Fruit fly (Drosophila melanogaster) whole organism, prepupa: ENCODE measurements around the gene Gad1.
A peak's percentile ranks its signal among the peaks of the same experiment; 100 is the strongest.

Experiments used
- CG10669 ChIP-seq: fragments of 200-800 bp; sonication (Bioruptor generic); optimal IDR thresholded peaks from 3 replicates; lab custom pipeline; 2018; ENCODE audit warnings: missing biosample characterization, mild to moderate bottlenecking, missing genetic modification characterization, moderate library complexity
- CG11762 ChIP-seq: fragments of 200-800 bp; sonication (Bioruptor generic); optimal IDR thresholded peaks from 3 replicates; lab custom pipeline; 2016; ENCODE audit warnings: missing biosample characterization, missing genetic modification characterization; ENCODE audit not compliant: insufficient read depth
- CG15336 ChIP-seq: fragments of 200-800 bp; sonication (Bioruptor generic); IDR thresholded peaks from 2 replicates; pipeline ENCODE4 v1.3.6; 2022; ENCODE audit warnings: missing biosample characterization, missing genetic modification characterization
- CG1621 ChIP-seq: fragments of 200-800 bp; sonication (Bioruptor generic); optimal IDR thresholded peaks from 3 replicates; lab custom pipeline; 2018; ENCODE audit warnings: missing biosample characterization, mild to moderate bottlenecking, missing genetic modification characterization
- CG16779 ChIP-seq: fragments of 200-800 bp; sonication (Bioruptor generic); optimal IDR thresholded peaks from 3 replicates; lab custom pipeline; 2017; ENCODE audit warnings: missing biosample characterization, mild to moderate bottlenecking, missing genetic modification characterization
- CG3032 ChIP-seq: fragments of 200-800 bp; optimal IDR thresholded peaks from 2 replicates; lab custom pipeline; 2019; ENCODE audit warnings: missing biosample characterization, mild to moderate bottlenecking, missing genetic modification characterization, moderate library complexity
- CG31627 ChIP-seq: fragments of 200-800 bp; sonication (Bioruptor generic); optimal IDR thresholded peaks from 3 replicates; lab custom pipeline; 2016; ENCODE audit warnings: missing biosample characterization, missing genetic modification characterization
- CG32006 ChIP-seq: fragments of 200-800 bp; sonication (Bioruptor generic); optimal IDR thresholded peaks from 3 replicates; lab custom pipeline; 2017; ENCODE audit warnings: missing biosample characterization, mild to moderate bottlenecking, missing genetic modification characterization
- CG34406 ChIP-seq: fragments of 200-800 bp; sonication (Bioruptor generic); optimal IDR thresholded peaks from 3 replicates; lab custom pipeline; 2016; ENCODE audit warnings: missing biosample characterization, missing genetic modification characterization
- CG3919 ChIP-seq: fragments of 200-800 bp; sonication (Bioruptor generic); optimal IDR thresholded peaks from 3 replicates; lab custom pipeline; 2016; ENCODE audit warnings: missing biosample characterization, missing genetic modification characterization
- CG4318 ChIP-seq: fragments of 200-800 bp; sonication (Bioruptor generic); optimal IDR thresholded peaks from 3 replicates; lab custom pipeline; 2017; ENCODE audit warnings: missing biosample characterization, mild to moderate bottlenecking, missing genetic modification characterization
- CG6163 ChIP-seq: fragments of 200-800 bp; sonication (Bioruptor generic); IDR thresholded peaks from 3 replicates; pipeline ENCODE4 v1.3.6; 2022; ENCODE audit warnings: missing biosample characterization, missing genetic modification characterization
- CG6276 ChIP-seq: fragments of 200-800 bp; sonication (Bioruptor generic); optimal IDR thresholded peaks from 2 replicates; lab custom pipeline; 2017; ENCODE audit warnings: missing biosample characterization, mild to moderate bottlenecking, missing genetic modification characterization
- CG6792 ChIP-seq: fragments of 200-800 bp; sonication (Bioruptor generic); optimal IDR thresholded peaks from 3 replicates; lab custom pipeline; 2016; ENCODE audit warnings: missing biosample characterization, missing genetic modification characterization
- CG6808 ChIP-seq: fragments of 200-800 bp; sonication (Bioruptor generic); optimal IDR thresholded peaks from 3 replicates; lab custom pipeline; 2017; ENCODE audit warnings: missing biosample characterization, missing genetic modification characterization, mild to moderate bottlenecking, moderate library complexity, missing genetic modification reagents
- CG6854 ChIP-seq: fragments of 200-800 bp; sonication (Bioruptor generic); optimal IDR thresholded peaks from 2 replicates; lab custom pipeline; 2017; ENCODE audit warnings: missing biosample characterization, mild to moderate bottlenecking, missing genetic modification characterization
- CG8119 ChIP-seq: fragments of 200-800 bp; sonication (Bioruptor generic); IDR thresholded peaks from 3 replicates; pipeline ENCODE4 v1.3.6; 2022; ENCODE audit warnings: missing biosample characterization, missing genetic modification characterization
- CG8319 ChIP-seq: fragments of 200-800 bp; sonication (Bioruptor generic); optimal IDR thresholded peaks from 3 replicates; lab custom pipeline; 2016; ENCODE audit warnings: missing biosample characterization, missing genetic modification characterization
- CG9139 ChIP-seq: fragments of 200-800 bp; sonication (Bioruptor generic); optimal IDR thresholded peaks from 3 replicates; lab custom pipeline; 2017; ENCODE audit warnings: missing biosample characterization, mild to moderate bottlenecking, missing genetic modification characterization
- Eip75B ChIP-seq: fragments of 200-800 bp; sonication (Bioruptor generic); optimal IDR thresholded peaks from 3 replicates; lab custom pipeline; 2016; ENCODE audit warnings: missing biosample characterization, missing genetic modification characterization
- Eip78C ChIP-seq: fragments of 200-800 bp; sonication (Bioruptor generic); peaks from one replicate; lab custom pipeline; 2016; ENCODE audit warnings: missing biosample characterization, missing genetic modification characterization
- Eip93F ChIP-seq: fragments of 200-800 bp; sonication (Bioruptor generic); optimal IDR thresholded peaks from 2 replicates; lab custom pipeline; 2016; ENCODE audit warnings: missing biosample characterization, mild to moderate bottlenecking, missing genetic modification characterization
- Ets21C ChIP-seq: fragments of 200-800 bp; sonication (Bioruptor generic); optimal IDR thresholded peaks from 3 replicates; lab custom pipeline; 2016; ENCODE audit warnings: missing biosample characterization, missing genetic modification characterization
- Ets96B ChIP-seq: fragments of 200-800 bp; optimal IDR thresholded peaks from 2 replicates; lab custom pipeline; 2019; ENCODE audit warnings: missing biosample characterization, mild to moderate bottlenecking, missing genetic modification characterization, moderate library complexity
- Gug ChIP-seq: fragments of 200-800 bp; sonication (Bioruptor generic); IDR thresholded peaks from 2 replicates; pipeline ENCODE4 v1.3.6; 2022; ENCODE audit warnings: missing biosample characterization, missing genetic modification characterization
- Hr38 ChIP-seq: sonication (Bioruptor generic); optimal IDR thresholded peaks from 2 replicates; lab custom pipeline; 2016; ENCODE audit warnings: missing biosample characterization, missing genetic modification characterization
- Hr4 ChIP-seq: fragments of 200-800 bp; sonication (Bioruptor generic); optimal IDR thresholded peaks from 3 replicates; lab custom pipeline; 2016; ENCODE audit warnings: missing biosample characterization, missing genetic modification characterization
- Lpt ChIP-seq: fragments of 200-800 bp; sonication (Bioruptor generic); optimal IDR thresholded peaks from 3 replicates; lab custom pipeline; 2016; ENCODE audit warnings: missing biosample characterization, missing genetic modification characterization
- Met ChIP-seq: fragments of 200-800 bp; sonication (Bioruptor generic); optimal IDR thresholded peaks from 3 replicates; lab custom pipeline; 2016; ENCODE audit warnings: missing biosample characterization, missing genetic modification characterization
- Smox ChIP-seq: fragments of 200-800 bp; sonication (Bioruptor generic); optimal IDR thresholded peaks from 3 replicates; lab custom pipeline; 2016; ENCODE audit warnings: missing biosample characterization, missing genetic modification characterization
- Sox102F ChIP-seq: fragments of 200-800 bp; sonication (Bioruptor generic); optimal IDR thresholded peaks from 2 replicates; lab custom pipeline; 2016; ENCODE audit warnings: missing biosample characterization, mild to moderate bottlenecking, missing genetic modification characterization
- Sox14 ChIP-seq: fragments of 200-800 bp; sonication (Bioruptor generic); optimal IDR thresholded peaks from 3 replicates; lab custom pipeline; 2016; ENCODE audit warnings: missing biosample characterization, missing genetic modification characterization
- Sox15 ChIP-seq: fragments of 200-800 bp; sonication (Bioruptor generic); optimal IDR thresholded peaks from 3 replicates; lab custom pipeline; 2016; ENCODE audit warnings: missing biosample characterization, missing genetic modification characterization
- achi ChIP-seq: fragments of 200-800 bp; sonication (Bioruptor generic); optimal IDR thresholded peaks from 3 replicates; lab custom pipeline; 2016; ENCODE audit warnings: missing biosample characterization, missing genetic modification characterization
- cyc ChIP-seq: fragments of 200-800 bp; sonication (Bioruptor generic); optimal IDR thresholded peaks from 3 replicates; lab custom pipeline; 2016; ENCODE audit warnings: missing biosample characterization, missing genetic modification characterization
- dac ChIP-seq: fragments of 200-800 bp; sonication (Bioruptor generic); optimal IDR thresholded peaks from 2 replicates; lab custom pipeline; 2017; ENCODE audit warnings: missing biosample characterization, mild to moderate bottlenecking, missing genetic modification characterization
- dsx ChIP-seq: fragments of 200-800 bp; optimal IDR thresholded peaks from 3 replicates; lab custom pipeline; 2019; ENCODE audit warnings: missing biosample characterization, mild to moderate bottlenecking, missing genetic modification characterization, moderate library complexity; ENCODE audit not compliant: poor library complexity, severe bottlenecking
- eg ChIP-seq: fragments of 200-800 bp; sonication (Bioruptor generic); IDR thresholded peaks from 3 replicates; pipeline ENCODE4 v1.3.6; 2022; ENCODE audit warnings: missing biosample characterization, missing genetic modification characterization
- fd85E ChIP-seq: fragments of 200-800 bp; sonication (Bioruptor generic); optimal IDR thresholded peaks from 3 replicates; lab custom pipeline; 2016; ENCODE audit warnings: missing biosample characterization, missing genetic modification characterization
- fkh ChIP-seq: fragments of 200-800 bp; sonication (Bioruptor generic); optimal IDR thresholded peaks from 3 replicates; lab custom pipeline; 2017; ENCODE audit warnings: missing biosample characterization, mild to moderate bottlenecking, missing genetic modification characterization, moderate library complexity
- lz ChIP-seq: fragments of 200-800 bp; sonication (Bioruptor generic); optimal IDR thresholded peaks from 3 replicates; lab custom pipeline; 2016; ENCODE audit warnings: missing biosample characterization, missing genetic modification characterization
- net ChIP-seq: fragments of 200-800 bp; sonication (Bioruptor generic); optimal IDR thresholded peaks from 3 replicates; lab custom pipeline; 2016; ENCODE audit warnings: missing biosample characterization, missing genetic modification characterization
- pdm3 ChIP-seq: fragments of 200-800 bp; sonication (Bioruptor generic); optimal IDR thresholded peaks from 3 replicates; lab custom pipeline; 2016; ENCODE audit warnings: missing biosample characterization, missing genetic modification characterization
- salr ChIP-seq, 2 experiments: fragments of 200-800 bp; sonication (Bioruptor generic); optimal IDR thresholded peaks; 3 replicates each; lab custom pipeline; 2016 to 2018; ENCODE audit warnings: missing biosample characterization in 2 of 2, missing genetic modification characterization in 2 of 2, mild to moderate bottlenecking in 1 of 2
- spab ChIP-seq: fragments of 200-800 bp; sonication (Bioruptor generic); optimal IDR thresholded peaks from 2 replicates; lab custom pipeline; 2017; ENCODE audit warnings: missing biosample characterization, mild to moderate bottlenecking, missing genetic modification characterization, missing genetic modification reagents
- svp ChIP-seq: fragments of 200-800 bp; sonication (Bioruptor generic); peaks from one replicate; lab custom pipeline; 2016; ENCODE audit warnings: missing biosample characterization, missing genetic modification characterization

Gad1 gene

DNA sequence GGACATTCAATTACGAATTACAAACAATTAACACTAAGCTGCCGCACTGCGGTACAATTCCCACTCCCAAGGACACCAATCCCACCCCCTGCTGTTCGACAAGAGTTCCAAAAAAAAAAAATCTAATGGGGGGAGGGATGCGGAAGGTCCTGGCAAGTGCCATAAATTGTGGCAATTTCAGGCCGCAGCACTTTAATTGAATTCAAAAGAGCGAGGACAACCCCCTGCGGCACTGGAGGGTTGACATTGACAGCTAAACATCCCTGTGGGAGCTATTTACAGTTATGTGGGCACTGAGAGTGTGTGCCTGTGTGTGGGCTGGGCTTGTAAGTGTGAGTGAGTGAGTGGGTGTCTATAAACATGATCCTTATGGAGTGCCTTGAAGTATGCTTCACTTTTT lies 11.6 kb downstream of the Gad1 start:
- no peak for TF ChIP-seq Smox (GFP tag; lab: Kevin White, UChicago)

DNA sequence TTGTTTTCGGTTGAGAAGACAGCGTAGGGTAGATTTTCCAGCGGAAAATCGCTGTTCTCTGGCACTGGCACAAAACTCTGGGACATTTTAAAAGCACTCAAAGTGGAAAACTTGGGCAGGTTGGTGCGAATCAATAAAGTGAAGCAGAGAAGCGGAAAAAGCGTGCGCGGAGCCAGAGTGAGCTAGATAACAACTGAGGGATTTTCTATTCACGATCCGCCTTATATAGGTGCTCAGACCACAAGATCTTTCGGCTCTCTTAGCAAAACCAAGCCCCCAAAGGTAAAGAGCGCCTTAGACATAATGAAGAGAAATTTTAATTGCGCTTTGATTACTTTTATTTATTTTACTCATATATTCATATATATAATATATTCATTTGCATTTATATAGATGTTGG lies 14.8 kb downstream of the Gad1 start, which contains the start of gene Faa:
TSS of gene Faa (minus strand) at position 200 of the 400 bp plus-strand sequence.
- TF ChIP-seq CG15336 (GFP tag; lab: Robert Waterston, UW) (0 out of 2 replicates have a peak, but pooled peaks have one; percentile 11), svp (peak; percentile 42), CG34406 (GFP tag; lab: Kevin White, UChicago) (no peak), eg (GFP tag; lab: Robert Waterston, UW) (peak; percentile 22; the same call in 1 of the 3 replicates)

DNA sequence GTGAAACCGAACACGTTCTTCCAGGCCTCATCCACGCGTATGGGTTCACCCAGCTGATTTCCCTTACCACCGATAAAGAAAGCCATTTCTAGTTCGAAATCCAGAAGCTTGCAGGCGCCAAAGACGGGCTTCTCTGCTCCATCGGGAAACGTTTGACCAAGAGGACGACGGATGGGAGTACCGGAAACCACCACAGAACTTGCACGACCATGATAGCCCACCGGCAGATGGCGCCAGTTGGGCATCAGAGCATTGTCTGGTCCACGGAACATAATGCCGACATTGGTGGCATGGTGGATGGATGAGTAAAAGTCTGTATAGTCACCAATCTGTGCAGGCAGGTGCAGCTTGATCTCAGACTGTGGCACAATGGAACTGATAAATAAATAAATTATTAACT lies 15.8 kb downstream of the Gad1 start:
- TF ChIP-seq CG11762 (no peak), spab (GFP tag; lab: Kevin White, UChicago) (no peak), Lpt (GFP tag; lab: Kevin White, UChicago) (no peak), CG8119 (GFP tag; lab: Robert Waterston, UW) (no peak), cyc (no peak)

DNA sequence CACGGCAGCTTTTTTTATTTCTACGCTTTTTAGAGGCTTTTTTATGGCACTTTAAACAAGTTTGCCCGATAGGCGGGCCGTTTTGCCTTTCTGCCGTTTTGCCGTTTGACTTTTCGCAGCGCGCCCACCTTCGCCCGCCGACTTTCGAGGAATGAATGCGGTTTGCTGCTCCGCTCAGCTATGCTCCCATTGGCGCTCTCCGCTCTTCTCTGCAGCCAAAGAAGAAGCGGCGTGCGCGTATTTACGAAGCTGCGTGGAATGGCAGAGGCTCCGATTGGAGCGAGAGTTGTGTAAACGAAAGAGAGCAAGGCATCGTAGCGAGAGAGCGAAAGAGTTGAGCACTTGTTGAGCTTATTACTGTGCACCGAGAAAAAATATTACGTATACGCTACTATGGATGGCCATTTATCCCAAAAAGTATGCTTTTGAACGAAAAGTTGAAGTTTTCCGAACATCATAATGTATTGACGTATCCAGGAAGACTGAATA lies 16.9 kb downstream of the Gad1 start, which contains the start of gene wit:
TSS of gene wit (minus strand) at position 157 of the 489 bp plus-strand sequence.
- TF ChIP-seq CG32006 (GFP tag; lab: Kevin White, UChicago): peak; percentile 13
- TF ChIP-seq Gug (GFP tag; lab: Robert Waterston, UW): no peak
- TF ChIP-seq net (GFP tag; lab: Kevin White, UChicago): peak; percentile 38
- peak; percentile 24 for TF ChIP-seq achi (GFP tag; lab: Kevin White, UChicago)
- TF ChIP-seq CG16779 (tag; lab: Kevin White, UChicago): peak; percentile 52
- TF ChIP-seq Sox15 (GFP tag; lab: Kevin White, UChicago): no peak
- peak; percentile 24 for TF ChIP-seq lz (GFP tag; lab: Kevin White, UChicago)
- no peak for TF ChIP-seq CG4318
- no peak for TF ChIP-seq CG31627 (GFP tag; lab: Kevin White, UChicago)
- peak; percentile 29 for TF ChIP-seq Sox14 (GFP tag; lab: Kevin White, UChicago)
- TF ChIP-seq Ets96B (tag; lab: Kevin White, UChicago): no peak
- TF ChIP-seq spab (GFP tag; lab: Kevin White, UChicago): no peak
- TF ChIP-seq Hr38 (GFP tag; lab: Kevin White, UChicago): no peak
- TF ChIP-seq pdm3: peak; percentile 40
- TF ChIP-seq CG1621: peak; percentile 44
- TF ChIP-seq Eip93F (GFP tag; lab: Kevin White, UChicago): no peak
- TF ChIP-seq CG6163 (GFP tag; lab: Robert Waterston, UW): peak; percentile 55; the same call in 1 of the 3 replicates
- TF ChIP-seq CG8319 (GFP tag; lab: Kevin White, UChicago): no peak
- TF ChIP-seq CG6854 (GFP tag; lab: Kevin White, UChicago): peak; percentile 87
- TF ChIP-seq CG6808 (GFP tag; lab: Kevin White, UChicago): no peak
- TF ChIP-seq CG6792 (GFP tag; lab: Kevin White, UChicago): peak; percentile 11
- TF ChIP-seq Eip75B: peak; percentile 14
- peak; percentile 56 for TF ChIP-seq Hr4
- no peak for TF ChIP-seq fd85E (GFP tag; lab: Kevin White, UChicago)
- peak; percentile 80 for TF ChIP-seq Sox102F
- TF ChIP-seq CG6276 (GFP tag; lab: Kevin White, UChicago): peak; percentile 58
- TF ChIP-seq Eip78C (GFP tag; lab: Kevin White, UChicago): peak; percentile 75
- peak; percentile 63 for TF ChIP-seq CG3919 (GFP tag; lab: Kevin White, UChicago)
- TF ChIP-seq salr (GFP tag; optimal IDR thresholded peaks at IDR 0.05; lab: Kevin White, UChicago): no peak
- no peak for TF ChIP-seq dac
- TF ChIP-seq Met (GFP tag; lab: Kevin White, UChicago): peak; percentile 45
- TF ChIP-seq Smox (GFP tag; lab: Kevin White, UChicago): peak; percentile 31
- TF ChIP-seq Ets21C (GFP tag; lab: Kevin White, UChicago): no peak
- TF ChIP-seq CG8119 (GFP tag; lab: Robert Waterston, UW): peak; percentile 67
- TF ChIP-seq CG10669 (GFP tag; lab: Kevin White, UChicago): no peak
- peak; percentile 52 for TF ChIP-seq CG9139 (GFP tag; lab: Kevin White, UChicago)
- peak; percentile 21 for TF ChIP-seq fkh (GFP tag; lab: Kevin White, UChicago)
- TF ChIP-seq CG3032: no peak
- peak; percentile 32 for TF ChIP-seq dsx (GFP tag; lab: Kevin White, UChicago)
